Worm (Caenorhabditis elegans): Measurements from ENCODE around the gene lias-1.

DNA sequence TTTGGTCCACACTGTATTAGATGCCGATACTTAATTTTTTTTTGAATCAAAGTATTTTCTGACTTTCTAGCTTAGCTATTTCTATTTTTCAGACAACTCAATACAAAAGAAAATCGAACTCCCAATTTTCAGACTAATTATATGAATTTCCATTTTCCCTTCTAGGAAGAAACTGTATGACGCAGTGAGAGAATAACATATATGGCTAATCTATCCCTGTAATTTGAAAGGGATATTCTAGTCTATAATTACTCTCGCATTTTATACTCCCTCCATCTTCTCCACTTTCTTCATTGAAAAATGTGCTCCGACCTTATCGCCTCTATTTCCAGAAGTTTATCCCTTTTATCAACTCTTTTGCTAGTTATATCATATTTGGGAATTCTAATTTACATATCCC is 48.4 kb upstream of the lias-1 start, which contains the start of gene C54C6.4:
- no peak for TF ChIP-seq zag-1 (tag; optimal IDR thresholded peaks at IDR 0.05)
- TF ChIP-seq gmeb-1 (tag; optimal IDR thresholded peaks at IDR 0.05): no peak
- no peak for TF ChIP-seq skn-1 (tag; optimal IDR thresholded peaks at IDR 0.05)
- TF ChIP-seq mab-5 (tag; optimal IDR thresholded peaks at IDR 0.05): no peak
- TF ChIP-seq ama-1 (optimal IDR thresholded peaks at IDR 0.05): no peak
- no peak for TF ChIP-seq aly-2 (tag; optimal IDR thresholded peaks at IDR 0.05)
- no peak for TF ChIP-seq lsy-2 (tag; optimal IDR thresholded peaks at IDR 0.05)
